Fruit fly (Drosophila melanogaster) whole organism: Measurements from ENCODE around the gene wam.

Experiments used
- CG8478 ChIP-seq: fragments of >200 bp; optimal IDR thresholded peaks from 2 replicates; lab custom pipeline; 2018; ENCODE audit warnings: inconsistent platforms
- Dll ChIP-seq: fragments of >200 bp; optimal IDR thresholded peaks from 2 replicates; lab custom pipeline; 2017
- pan ChIP-seq: fragments of >200 bp; optimal IDR thresholded peaks from 2 replicates; lab custom pipeline; 2017

DNA sequence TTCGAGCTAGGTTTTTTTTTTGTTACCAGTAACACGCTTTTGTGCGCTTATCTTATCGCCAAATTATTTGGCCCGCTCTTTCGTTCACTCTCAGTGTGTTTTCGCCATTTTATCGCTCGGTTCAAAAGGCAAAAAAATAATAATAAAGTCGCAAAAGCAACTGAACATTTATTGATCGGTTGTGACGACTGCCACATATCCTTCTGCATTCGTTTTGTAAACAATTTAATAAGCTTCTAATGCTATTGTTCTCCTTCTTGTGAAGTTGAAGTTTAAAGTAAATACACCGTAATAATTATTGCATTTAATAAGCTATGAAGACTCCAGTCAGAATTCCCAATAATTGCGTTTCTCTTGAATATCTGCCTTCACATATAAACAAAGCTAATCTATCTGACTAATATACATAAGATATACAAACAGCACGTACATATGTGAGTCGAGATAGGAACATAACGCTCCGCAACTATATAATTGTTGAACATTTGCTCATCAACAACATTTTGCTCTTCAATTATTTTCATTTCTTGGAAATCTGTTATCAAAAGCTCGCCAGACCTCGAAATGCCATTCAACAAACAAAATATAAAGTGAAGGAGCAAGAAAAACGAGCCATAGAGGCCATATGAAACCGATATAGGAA, 49.5 kb upstream of the wam start:
- TF ChIP-seq CG8478 (lab: Kevin White, UChicago) (no peak), Dll (lab: Kevin White, UChicago) (no peak), pan (lab: Kevin White, UChicago) (no peak)
